Worm (Caenorhabditis elegans) whole organism, L2 larva: ENCODE data around the gene C29F7.2.
"Not testable (repeated sequence)": the region's sequence is repeated elsewhere in the genome, so short reads cannot be mapped to it uniquely, and the experiment has no call there.

ENCODE experiments used
- R02D3.7 ChIP-seq: fragments of 150-350 bp; optimal IDR thresholded peaks from 2 replicates; lab custom pipeline; 2014; ENCODE audit warnings: missing biosample characterization, missing genetic modification characterization
- Y55F3AM.14 ChIP-seq: fragments of 200-800 bp; sonication (Bioruptor generic); optimal IDR thresholded peaks from 2 replicates; lab custom pipeline; 2018; ENCODE audit warnings: mild to moderate bottlenecking, missing genetic modification characterization, missing compliant biosample characterization
- lsy-2 ChIP-seq, 2 experiments: fragments of 150-350 bp in 1 of 2; sonication (generic microtip) in 1 of 2; optimal IDR thresholded peaks; 2 replicates each; lab custom pipeline; 2014 to 2017; ENCODE audit warnings: missing biosample characterization in 2 of 2, missing genetic modification characterization in 2 of 2
- mab-5 ChIP-seq: fragments of 150-350 bp; optimal IDR thresholded peaks from 2 replicates; lab custom pipeline; 2014; ENCODE audit warnings: missing biosample characterization, missing genetic modification characterization
- skn-1 ChIP-seq: sonication (generic microtip); optimal IDR thresholded peaks from 2 replicates; lab custom pipeline; 2017; ENCODE audit warnings: missing biosample characterization, missing genetic modification characterization
- unc-39 ChIP-seq: fragments of 150-350 bp; optimal IDR thresholded peaks from 2 replicates; lab custom pipeline; 2014; ENCODE audit warnings: missing biosample characterization, missing genetic modification characterization
- unc-62 ChIP-seq: fragments of 150-350 bp; optimal IDR thresholded peaks from 2 replicates; lab custom pipeline; 2014; ENCODE audit warnings: missing biosample characterization, missing genetic modification reagents, missing genetic modification characterization

DNA sequence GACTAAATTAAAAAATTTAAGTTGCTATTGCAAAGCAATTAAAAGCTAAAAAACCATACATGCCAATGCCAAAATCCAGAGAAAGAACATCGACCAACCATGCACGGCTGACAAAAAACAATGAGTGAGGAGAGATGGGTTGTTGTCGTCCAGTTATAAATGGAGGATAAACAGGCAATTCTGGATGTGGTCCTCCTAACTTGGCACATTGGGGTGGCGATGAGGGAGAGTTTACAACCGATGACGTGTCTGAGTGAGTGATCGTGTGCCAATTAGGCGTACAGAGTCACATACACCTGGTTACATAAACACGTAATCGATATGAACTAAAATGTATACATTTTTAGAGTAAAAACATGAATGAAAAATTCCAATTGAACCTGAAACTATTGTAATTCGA, 15.5 kb downstream of the C29F7.2 start, which contains the start of gene C29F7.10:
- TF ChIP-seq unc-62 (GFP tag; lab: Kevin White, UChicago); unc-39; Y55F3AM.14; R02D3.7; lsy-2 (tag; optimal IDR thresholded peaks at IDR 0.05; lab: Kevin White, UChicago); mab-5; skn-1 (tag; lab: Kevin White, UChicago): not testable (repeated sequence)
